Fruit fly (Drosophila melanogaster) Kc167 (cell line): ENCODE data around the gene Stt3B.

Source experiments
- Myc ChIP-seq: fragments of >200 bp; optimal IDR thresholded peaks from 2 replicates; lab custom pipeline; 2017; ENCODE audit warnings: missing external identifiers
- Sin3A ChIP-seq: fragments of >200 bp; optimal IDR thresholded peaks from 2 replicates; lab custom pipeline; 2018; ENCODE audit warnings: missing external identifiers
- h ChIP-seq: fragments of >200 bp; optimal IDR thresholded peaks from 3 replicates; lab custom pipeline; 2018; ENCODE audit warnings: missing external identifiers
- insv ChIP-seq: fragments of >200 bp; optimal IDR thresholded peaks from 3 replicates; lab custom pipeline; 2018; ENCODE audit warnings: missing external identifiers
- psq ChIP-seq: fragments of >200 bp; optimal IDR thresholded peaks from 2 replicates; lab custom pipeline; 2017; ENCODE audit warnings: missing external identifiers
- ttk ChIP-seq: sonication (Bioruptor generic); optimal IDR thresholded peaks from 2 replicates; lab custom pipeline; 2017; ENCODE audit warnings: missing external identifiers

DNA sequence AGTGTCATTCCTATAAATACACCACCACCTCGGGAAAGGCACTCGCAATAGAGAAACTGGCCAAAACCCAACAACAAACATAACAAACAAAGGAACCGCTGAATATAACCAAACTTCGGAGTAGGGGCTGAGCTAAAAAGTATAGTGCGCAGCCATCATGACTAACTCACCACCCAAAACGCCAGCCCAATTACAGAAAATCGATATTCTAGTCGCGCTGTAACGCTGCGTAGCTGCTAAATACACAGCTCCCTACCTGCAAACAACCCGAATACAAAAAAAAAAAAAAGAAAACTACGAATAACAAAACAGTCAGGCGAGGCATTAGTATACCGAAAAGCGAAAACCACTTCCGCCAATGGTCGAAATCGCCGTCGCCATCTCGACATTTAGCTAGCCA is 18.8 kb downstream of the Stt3B start:
- TF ChIP-seq ttk (no peak), psq (lab: Kevin White, UChicago) (no peak), Sin3A (lab: Kevin White, UChicago) (no peak), insv (lab: Kevin White, UChicago) (no peak), h (lab: Kevin White, UChicago) (no peak), Myc (lab: Kevin White, UChicago) (no peak)
